Fruit fly (Drosophila melanogaster) whole organism, adult: ENCODE data around the gene CG33777.

Experiments used
- CG1620 ChIP-seq: fragments of 200-800 bp; sonication (Bioruptor generic); optimal IDR thresholded peaks from 2 replicates; lab custom pipeline; 2016; ENCODE audit warnings: missing biosample characterization, missing genetic modification characterization
- CG5204 ChIP-seq: fragments of 200-800 bp; sonication (Bioruptor generic); optimal IDR thresholded peaks from 2 replicates; lab custom pipeline; 2016; ENCODE audit warnings: missing biosample characterization, missing genetic modification characterization
- CG7101 ChIP-seq: fragments of 200-800 bp; sonication (Bioruptor generic); optimal IDR thresholded peaks from 2 replicates; lab custom pipeline; 2018; ENCODE audit warnings: missing biosample characterization, mild to moderate bottlenecking, missing genetic modification characterization, moderate library complexity
- Mnt ChIP-seq: fragments of 200-800 bp; sonication (Bioruptor generic); optimal IDR thresholded peaks from 2 replicates; lab custom pipeline; 2016; ENCODE audit warnings: missing biosample characterization, mild to moderate bottlenecking, missing genetic modification characterization
- tj ChIP-seq: fragments of 200-800 bp; sonication (Bioruptor generic); optimal IDR thresholded peaks from 3 replicates; lab custom pipeline; 2017; ENCODE audit warnings: missing biosample characterization, mild to moderate bottlenecking, missing genetic modification characterization, moderate library complexity

dm6 chr3L:4508307-4508706 is 46.7 kb downstream of the CG33777 start, which contains the start of gene NT1:
- TF ChIP-seq Mnt (no peak), CG7101 (tag; lab: Kevin White, UChicago) (no peak), tj (no peak), CG5204 (GFP tag; lab: Kevin White, UChicago) (no peak), CG1620 (GFP tag; lab: Kevin White, UChicago) (no peak)
